Fruit fly (Drosophila melanogaster) whole organism, embryonic: Measurements from ENCODE around the gene ImpE3.
A peak's percentile ranks its signal among the peaks of the same experiment; 100 is the strongest.

Experiments
- Atf3 ChIP-seq: fragments of 200-800 bp; sonication (Bioruptor generic); optimal IDR thresholded peaks from 3 replicates; lab custom pipeline; 2016; ENCODE audit warnings: missing biosample characterization, missing genetic modification characterization
- CG10431 ChIP-seq: fragments of 200-800 bp; sonication (Bioruptor generic); optimal IDR thresholded peaks from 3 replicates; lab custom pipeline; 2018; ENCODE audit warnings: missing biosample characterization, mild to moderate bottlenecking, missing genetic modification characterization
- CG10959 ChIP-seq: fragments of 200-800 bp; sonication (Bioruptor generic); IDR thresholded peaks from 2 replicates; pipeline ENCODE4 v1.3.6; 2022; ENCODE audit warnings: missing biosample characterization, missing genetic modification characterization
- CG10979 ChIP-seq: fragments of 200-800 bp; sonication (Bioruptor generic); optimal IDR thresholded peaks from 2 replicates; lab custom pipeline; 2018; ENCODE audit warnings: missing biosample characterization, mild to moderate bottlenecking, missing genetic modification characterization, moderate library complexity
- CG11085 ChIP-seq: fragments of 200-800 bp; sonication (Bioruptor generic); IDR thresholded peaks from 2 replicates; pipeline ENCODE4 v1.3.6; 2022; ENCODE audit warnings: missing biosample characterization, missing genetic modification characterization
- CG11093 ChIP-seq: fragments of 200-800 bp; sonication (Bioruptor generic); IDR thresholded peaks from 3 replicates; pipeline ENCODE4 v1.3.6; 2022; ENCODE audit warnings: missing biosample characterization, missing genetic modification characterization
- CG14441 ChIP-seq: fragments of 200-800 bp; sonication (Bioruptor generic); IDR thresholded peaks from 2 replicates; pipeline ENCODE4 v1.3.6; 2022; ENCODE audit warnings: missing biosample characterization, missing genetic modification characterization
- CG14710 ChIP-seq: fragments of 200-800 bp; sonication (Bioruptor generic); optimal IDR thresholded peaks from 3 replicates; lab custom pipeline; 2019; ENCODE audit warnings: missing biosample characterization, mild to moderate bottlenecking, missing genetic modification characterization, moderate library complexity
- CG1603 ChIP-seq: fragments of 200-800 bp; sonication (Bioruptor generic); optimal IDR thresholded peaks from 2 replicates; lab custom pipeline; 2019; ENCODE audit warnings: missing biosample characterization, mild to moderate bottlenecking, missing genetic modification characterization, moderate library complexity
- CG1647 ChIP-seq: fragments of 200-800 bp; sonication (Bioruptor generic); optimal IDR thresholded peaks from 3 replicates; lab custom pipeline; 2016; ENCODE audit warnings: missing biosample characterization, missing genetic modification characterization
- CG17186 ChIP-seq: fragments of 200-800 bp; sonication (Bioruptor generic); optimal IDR thresholded peaks from 3 replicates; lab custom pipeline; 2017; ENCODE audit warnings: missing biosample characterization, missing genetic modification reagents, missing genetic modification characterization
- CG17912 ChIP-seq: fragments of 200-800 bp; sonication (Bioruptor generic); optimal IDR thresholded peaks from 2 replicates; lab custom pipeline; 2018; ENCODE audit warnings: missing biosample characterization, mild to moderate bottlenecking, missing genetic modification characterization
- CG2116 ChIP-seq: fragments of 200-800 bp; sonication (Bioruptor generic); optimal IDR thresholded peaks from 3 replicates; lab custom pipeline; 2018; ENCODE audit warnings: missing biosample characterization, mild to moderate bottlenecking, missing genetic modification characterization
- CG2129 ChIP-seq: fragments of 200-800 bp; sonication (Bioruptor generic); IDR thresholded peaks from 2 replicates; pipeline ENCODE4 v1.3.6; 2022; ENCODE audit warnings: missing biosample characterization, missing genetic modification characterization; ENCODE audit not compliant: partially characterized antibody
- CG30431 ChIP-seq: fragments of 200-800 bp; sonication (Bioruptor generic); optimal IDR thresholded peaks from 2 replicates; lab custom pipeline; 2017; ENCODE audit warnings: missing biosample characterization, missing genetic modification characterization
- CG32772 ChIP-seq: fragments of 200-800 bp; sonication (Bioruptor generic); IDR thresholded peaks from 2 replicates; pipeline ENCODE4 v1.3.6; 2022; ENCODE audit warnings: missing biosample characterization, missing genetic modification characterization
- CG4360 ChIP-seq: fragments of 200-800 bp; sonication (Bioruptor generic); IDR thresholded peaks from 2 replicates; pipeline ENCODE4 v1.3.6; 2022; ENCODE audit warnings: missing biosample characterization, missing genetic modification characterization
- CG4424 ChIP-seq: fragments of 200-800 bp; sonication (Bioruptor generic); optimal IDR thresholded peaks from 3 replicates; lab custom pipeline; 2016; ENCODE audit warnings: missing biosample characterization, missing genetic modification characterization
- CG4707 ChIP-seq: fragments of 200-800 bp; sonication (Bioruptor generic); optimal IDR thresholded peaks from 2 replicates; lab custom pipeline; 2018; ENCODE audit warnings: missing biosample characterization, mild to moderate bottlenecking, missing genetic modification characterization, moderate library complexity
- CG6683 ChIP-seq: fragments of 200-800 bp; sonication (Bioruptor generic); optimal IDR thresholded peaks from 2 replicates; lab custom pipeline; 2017; ENCODE audit warnings: missing biosample characterization, mild to moderate bottlenecking, missing genetic modification characterization, missing genetic modification reagents
- CG6689 ChIP-seq: fragments of 200-800 bp; sonication (Bioruptor generic); IDR thresholded peaks from 2 replicates; pipeline ENCODE4 v1.3.6; 2022; ENCODE audit warnings: missing biosample characterization, missing genetic modification characterization
- CG7963 ChIP-seq: fragments of 200-800 bp; sonication (Bioruptor generic); IDR thresholded peaks from 3 replicates; pipeline ENCODE4 v1.3.6; 2022; ENCODE audit warnings: missing biosample characterization, missing genetic modification characterization; ENCODE audit not compliant: partially characterized antibody
- CG8281 ChIP-seq: fragments of 200-800 bp; sonication (Bioruptor generic); optimal IDR thresholded peaks from 2 replicates; lab custom pipeline; 2018; ENCODE audit warnings: missing biosample characterization, mild to moderate bottlenecking, missing genetic modification characterization, moderate library complexity
- CG8388 ChIP-seq: fragments of 200-800 bp; sonication (Bioruptor generic); optimal IDR thresholded peaks from 2 replicates; lab custom pipeline; 2019; ENCODE audit warnings: missing biosample characterization, mild to moderate bottlenecking, missing genetic modification characterization, moderate library complexity
- Chrac-16 ChIP-seq: fragments of 200-800 bp; sonication (Bioruptor generic); optimal IDR thresholded peaks from 3 replicates; lab custom pipeline; 2016; ENCODE audit warnings: missing biosample characterization, missing genetic modification characterization
- D19A ChIP-seq: fragments of 200-800 bp; optimal IDR thresholded peaks from 3 replicates; lab custom pipeline; 2019; ENCODE audit warnings: missing biosample characterization, mild to moderate bottlenecking, missing genetic modification characterization, moderate library complexity
- H2.0 ChIP-seq: fragments of 200-800 bp; sonication (Bioruptor generic); IDR thresholded peaks from 2 replicates; pipeline ENCODE4 v1.3.6; 2022; ENCODE audit warnings: missing biosample characterization, missing genetic modification characterization
- Hand ChIP-seq: fragments of 200-800 bp; sonication (Bioruptor generic); optimal IDR thresholded peaks from 2 replicates; lab custom pipeline; 2017; ENCODE audit warnings: mild to moderate bottlenecking, missing biosample characterization, missing genetic modification reagents, missing genetic modification characterization
- Kr ChIP-seq: fragments of 200-800 bp; sonication (Bioruptor generic); optimal IDR thresholded peaks from 2 replicates; lab custom pipeline; 2017; ENCODE audit warnings: missing biosample characterization, mild to moderate bottlenecking, missing genetic modification characterization
- MTF-1 ChIP-seq: fragments of 200-800 bp; sonication (Bioruptor generic); optimal IDR thresholded peaks from 2 replicates; lab custom pipeline; 2018; ENCODE audit warnings: missing biosample characterization, mild to moderate bottlenecking, missing genetic modification characterization, borderline replicate concordance
- Sox100B ChIP-seq: fragments of 200-800 bp; sonication (Bioruptor generic); optimal IDR thresholded peaks from 3 replicates; lab custom pipeline; 2018; ENCODE audit warnings: missing biosample characterization, mild to moderate bottlenecking, missing genetic modification characterization
- TFAM ChIP-seq: fragments of 200-800 bp; sonication (Bioruptor generic); optimal IDR thresholded peaks from 2 replicates; lab custom pipeline; 2017; ENCODE audit warnings: missing biosample characterization, missing genetic modification characterization, inconsistent platforms
- ap ChIP-seq: fragments of 200-800 bp; sonication (Bioruptor generic); IDR thresholded peaks from 2 replicates; pipeline ENCODE4 v1.3.6; 2022; ENCODE audit warnings: missing biosample characterization, missing genetic modification characterization
- disco-r ChIP-seq: fragments of 200-800 bp; sonication (Bioruptor generic); optimal IDR thresholded peaks from 2 replicates; lab custom pipeline; 2016; ENCODE audit warnings: missing biosample characterization, missing genetic modification characterization
- en ChIP-seq: fragments of 200-800 bp; sonication (Bioruptor generic); optimal IDR thresholded peaks from 2 replicates; lab custom pipeline; 2016; ENCODE audit warnings: missing biosample characterization, missing genetic modification characterization
- fru ChIP-seq: fragments of >200 bp; optimal IDR thresholded peaks from 2 replicates; lab custom pipeline; 2017
- hbn ChIP-seq: fragments of 200-800 bp; sonication (Bioruptor generic); IDR thresholded peaks from 2 replicates; pipeline ENCODE4 v1.3.6; 2022; ENCODE audit warnings: missing biosample characterization, missing genetic modification characterization; ENCODE audit not compliant: partially characterized antibody
- inv ChIP-seq: fragments of 200-800 bp; sonication (Bioruptor generic); IDR thresholded peaks from 2 replicates; pipeline ENCODE4 v1.3.6; 2022; ENCODE audit warnings: missing biosample characterization, missing genetic modification characterization; ENCODE audit not compliant: partially characterized antibody
- kay ChIP-seq: fragments of 200-800 bp; sonication (Bioruptor generic); optimal IDR thresholded peaks from 2 replicates; lab custom pipeline; 2016; ENCODE audit warnings: missing biosample characterization, missing genetic modification characterization
- kni ChIP-seq: fragments of 200-800 bp; sonication (Bioruptor generic); optimal IDR thresholded peaks from 3 replicates; lab custom pipeline; 2017; ENCODE audit warnings: mild to moderate bottlenecking, missing biosample characterization, missing genetic modification reagents, missing genetic modification characterization
- oc ChIP-seq: fragments of 200-800 bp; sonication (Bioruptor generic); optimal IDR thresholded peaks from 2 replicates; lab custom pipeline; 2018; ENCODE audit warnings: missing biosample characterization, mild to moderate bottlenecking, missing genetic modification characterization, moderate library complexity
- pzg ChIP-seq: fragments of 200-800 bp; sonication (Bioruptor generic); optimal IDR thresholded peaks from 3 replicates; lab custom pipeline; 2018; ENCODE audit warnings: missing biosample characterization, mild to moderate bottlenecking, missing genetic modification characterization, moderate library complexity
- ro ChIP-seq: fragments of 200-800 bp; sonication (Bioruptor generic); IDR thresholded peaks from 2 replicates; pipeline ENCODE4 v1.3.6; 2022; ENCODE audit warnings: missing biosample characterization, missing genetic modification characterization
- salm ChIP-seq: fragments of 200-800 bp; sonication (Bioruptor generic); optimal IDR thresholded peaks from 2 replicates; lab custom pipeline; 2018; ENCODE audit warnings: missing biosample characterization, mild to moderate bottlenecking, missing genetic modification characterization
- schlank ChIP-seq: fragments of 200-800 bp; sonication (Bioruptor generic); optimal IDR thresholded peaks from 2 replicates; lab custom pipeline; 2018; ENCODE audit warnings: missing biosample characterization, mild to moderate bottlenecking, missing genetic modification characterization
- sim ChIP-seq: fragments of 200-800 bp; sonication (Bioruptor generic); IDR thresholded peaks from 2 replicates; pipeline ENCODE4 v1.3.6; 2022; ENCODE audit warnings: missing biosample characterization, missing genetic modification characterization
- sug ChIP-seq: fragments of 200-800 bp; optimal IDR thresholded peaks from 2 replicates; lab custom pipeline; 2019; ENCODE audit warnings: missing biosample characterization, mild to moderate bottlenecking, missing genetic modification characterization, moderate library complexity
- tap ChIP-seq: fragments of 200-800 bp; optimal IDR thresholded peaks from 3 replicates; lab custom pipeline; 2019; ENCODE audit warnings: missing biosample characterization, mild to moderate bottlenecking, missing genetic modification characterization, moderate library complexity
- vvl ChIP-seq: fragments of 200-800 bp; sonication (Bioruptor generic); IDR thresholded peaks from 2 replicates; pipeline ENCODE4 v1.3.6; 2022; ENCODE audit warnings: missing biosample characterization, missing genetic modification characterization

The ImpE3 gene

DNA sequence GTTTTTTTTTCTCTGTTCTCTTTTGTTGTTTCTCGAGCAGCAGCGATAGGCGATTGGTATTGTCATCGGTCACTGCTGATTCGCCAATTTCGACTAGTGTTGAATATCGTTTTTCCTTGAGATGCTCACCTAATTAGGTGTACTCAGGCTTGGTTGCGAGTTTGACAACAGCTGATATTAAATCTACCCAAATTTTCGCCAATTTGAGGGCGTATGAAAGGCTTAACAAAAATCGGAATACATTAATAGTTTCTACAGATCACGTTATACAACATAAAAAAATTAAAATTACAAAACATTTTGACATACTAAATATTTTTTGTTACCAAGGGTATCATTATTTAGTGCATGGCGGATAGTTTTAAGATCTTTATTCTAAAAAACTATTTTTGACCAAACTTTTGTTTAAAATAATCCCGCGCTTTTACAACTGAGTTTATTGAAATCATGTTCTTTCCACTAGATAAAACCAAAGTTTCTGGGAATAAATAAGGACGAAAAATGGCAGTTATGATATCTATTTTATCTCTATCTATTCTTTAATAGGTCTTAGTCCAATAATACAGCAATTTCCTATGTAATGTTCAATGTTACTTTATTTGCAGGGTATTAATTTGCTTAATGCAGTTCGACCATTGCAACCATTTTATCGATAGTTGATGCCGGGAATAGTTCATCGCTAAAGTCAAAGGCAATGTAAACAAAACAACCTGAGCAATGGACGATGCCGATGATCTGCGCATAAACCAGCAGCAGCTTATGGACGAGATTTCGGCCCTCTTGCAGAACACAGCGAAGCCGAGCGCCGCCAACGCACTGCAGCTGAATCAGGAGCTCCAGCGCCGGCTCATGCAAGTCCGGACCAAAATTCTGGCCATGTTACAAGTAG lies 16.0 kb downstream of the ImpE3 start, which contains the start of the genes CG10435 and Pbp95 (continued):
- no peak for TF ChIP-seq CG10431 (GFP tag; lab: Kevin White, UChicago)
- no peak for TF ChIP-seq ro (GFP tag; lab: Robert Waterston, UW)
- TF ChIP-seq CG6683 (GFP tag; lab: Kevin White, UChicago), result no peak
- TF ChIP-seq CG4424 (GFP tag; lab: Kevin White, UChicago), result peak; percentile 52
- peak; percentile 47 for TF ChIP-seq CG14441
- TF ChIP-seq CG30431 (GFP tag; lab: Kevin White, UChicago), result peak; percentile 7
- TF ChIP-seq ap (GFP tag; lab: Robert Waterston, UW), result 0 out of 2 replicates have a peak, but pooled peaks have one; percentile 13
- peak; percentile 82 for TF ChIP-seq vvl (GFP tag; lab: Robert Waterston, UW)
- TF ChIP-seq CG1603, result no peak
- TF ChIP-seq CG14710 (tag; lab: Kevin White, UChicago), result peak; percentile 48
- no peak for TF ChIP-seq sug
- TF ChIP-seq CG11085 (GFP tag; lab: Robert Waterston, UW), result peak; percentile 56
- TF ChIP-seq CG8281 (tag; lab: Kevin White, UChicago), result no peak
- TF ChIP-seq hbn, result peak; percentile 75
- TF ChIP-seq Kr (GFP tag; lab: Kevin White, UChicago), result no peak
- TF ChIP-seq sim (GFP tag; lab: Robert Waterston, UW), result no peak
- TF ChIP-seq tap (tag; lab: Kevin White, UChicago), result no peak
- no peak for TF ChIP-seq Sox100B
- TF ChIP-seq CG2129, result peak; percentile 56
- peak; percentile 42 for TF ChIP-seq Chrac-16 (GFP tag; lab: Kevin White, UChicago)
- TF ChIP-seq D19A (tag; lab: Kevin White, UChicago), result peak; percentile 88
- no peak for TF ChIP-seq CG11093 (GFP tag; lab: Robert Waterston, UW)
- no peak for TF ChIP-seq salm
- no peak for TF ChIP-seq en (GFP tag; lab: Kevin White, UChicago)
- no peak for TF ChIP-seq kay (GFP tag; lab: Kevin White, UChicago)
- TF ChIP-seq schlank (tag; lab: Kevin White, UChicago), result no peak
- peak; percentile 42 for TF ChIP-seq CG1647 (GFP tag; lab: Kevin White, UChicago)
- TF ChIP-seq H2.0 (GFP tag; lab: Robert Waterston, UW), result peak; percentile 58; the same call in 1 of the 2 replicates
- peak; percentile 56 for TF ChIP-seq CG2116 (GFP tag; lab: Kevin White, UChicago)
- TF ChIP-seq CG4360, result no peak
- TF ChIP-seq Hand (GFP tag; lab: Kevin White, UChicago), result no peak
- TF ChIP-seq kni (GFP tag; lab: Kevin White, UChicago), result no peak
- 0 out of 3 replicates have a peak, but pooled peaks have one; percentile 26 for TF ChIP-seq CG7963 (GFP tag; lab: Robert Waterston, UW)
- TF ChIP-seq Atf3 (GFP tag; lab: Kevin White, UChicago), result peak; percentile 28
- TF ChIP-seq CG10979 (tag; lab: Kevin White, UChicago), result peak; percentile 18
- TF ChIP-seq inv (GFP tag; lab: Robert Waterston, UW), result peak; percentile 57
- TF ChIP-seq CG17186 (GFP tag; lab: Kevin White, UChicago), result no peak
- peak; percentile 62 for TF ChIP-seq pzg (GFP tag; lab: Kevin White, UChicago)
- TF ChIP-seq oc, result no peak
- TF ChIP-seq MTF-1 (GFP tag; lab: Kevin White, UChicago), result no peak
- peak; percentile 48; the same call in 1 of the 2 replicates for TF ChIP-seq CG32772 (GFP tag; lab: Robert Waterston, UW)
- TF ChIP-seq fru (lab: Kevin White, UChicago), result no peak
- no peak for TF ChIP-seq disco-r (GFP tag; lab: Kevin White, UChicago)
- TF ChIP-seq CG6689, result peak; percentile 60
- TF ChIP-seq CG4707 (GFP tag; lab: Kevin White, UChicago), result no peak
- TF ChIP-seq CG8388 (GFP tag; lab: Kevin White, UChicago), result no peak
- TF ChIP-seq TFAM (GFP tag; lab: Kevin White, UChicago), result no peak
- no peak for TF ChIP-seq CG10959 (GFP tag; lab: Robert Waterston, UW)
- TF ChIP-seq CG17912, result no peak
